Worm (Caenorhabditis elegans) whole organism, dauer: Measurements from ENCODE around the gene T25D3.3.

Experiments
- unc-62 ChIP-seq: sonication (generic microtip); optimal IDR thresholded peaks from 2 replicates; lab custom pipeline; 2017; ENCODE audit warnings: missing biosample characterization, missing genetic modification reagents, missing genetic modification characterization

Gene T25D3.3

DNA sequence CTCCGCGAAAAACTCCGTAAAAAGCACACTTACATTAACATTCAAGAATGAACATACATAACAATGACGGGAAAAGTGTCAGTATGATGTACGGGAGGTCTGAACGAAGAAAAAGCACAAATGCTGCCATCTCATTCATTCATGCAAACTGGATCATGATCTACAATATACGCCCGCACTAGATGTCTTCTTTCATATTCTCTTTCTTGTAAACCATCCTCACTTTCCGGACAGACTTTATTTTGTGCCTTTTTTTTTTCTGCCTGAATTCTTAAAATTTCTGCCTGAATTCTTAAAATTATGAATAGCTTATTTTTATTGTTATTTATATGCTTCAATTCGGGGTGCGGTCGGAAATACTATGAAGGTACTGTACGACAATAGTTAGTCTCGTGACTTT is 17.2 kb upstream of the T25D3.3 start, which contains the start of gene K10B4.1:
TSS of gene K10B4.1 (plus strand) at position 301 of the 400 bp plus-strand sequence.
- TF ChIP-seq unc-62 (GFP tag; lab: Kevin White, UChicago) = no peak

DNA sequence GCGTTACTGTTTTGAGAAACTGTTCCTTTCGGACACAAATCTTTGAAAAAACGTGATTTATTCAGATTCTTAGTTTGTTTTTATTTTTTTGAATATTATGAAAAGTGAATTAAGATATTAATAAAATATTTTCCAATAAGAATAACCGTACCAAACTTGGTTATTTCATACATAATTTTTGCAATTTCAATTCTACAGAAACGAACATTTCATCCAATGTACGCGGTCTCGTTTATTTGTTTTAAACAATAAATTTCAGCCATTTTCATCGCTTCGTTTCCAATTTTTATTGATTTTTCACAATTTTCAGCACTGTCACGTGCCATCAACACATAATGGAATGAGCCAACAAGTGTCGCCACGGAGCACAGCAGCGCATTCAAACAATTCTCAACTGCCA is 5.5 kb upstream of the T25D3.3 start, which contains the start of gene T25D3.4:
TSS of gene T25D3.4 (plus strand) at position 301 of the 400 bp plus-strand sequence.
- TF ChIP-seq unc-62 (GFP tag; lab: Kevin White, UChicago) = no peak

DNA sequence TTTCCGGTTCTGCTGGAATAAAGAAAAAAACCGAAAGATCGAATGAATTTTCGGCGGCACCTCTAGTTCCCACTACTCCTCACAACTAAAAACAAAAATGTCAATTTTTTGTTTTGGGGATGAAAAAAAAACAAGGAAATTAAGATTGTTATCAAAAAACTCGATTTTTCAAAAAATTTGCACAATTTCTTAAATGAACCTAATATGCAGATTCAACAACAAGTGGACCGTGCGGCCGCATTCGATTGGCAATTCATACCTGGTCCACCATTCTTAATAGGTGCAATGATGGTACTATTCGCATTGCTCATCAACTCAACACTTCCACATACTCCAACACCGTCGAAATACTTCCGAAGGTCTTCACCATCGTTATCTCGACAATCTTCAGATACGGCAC is 888 bp upstream of the T25D3.3 start:
- no peak for TF ChIP-seq unc-62 (GFP tag; lab: Kevin White, UChicago)

DNA sequence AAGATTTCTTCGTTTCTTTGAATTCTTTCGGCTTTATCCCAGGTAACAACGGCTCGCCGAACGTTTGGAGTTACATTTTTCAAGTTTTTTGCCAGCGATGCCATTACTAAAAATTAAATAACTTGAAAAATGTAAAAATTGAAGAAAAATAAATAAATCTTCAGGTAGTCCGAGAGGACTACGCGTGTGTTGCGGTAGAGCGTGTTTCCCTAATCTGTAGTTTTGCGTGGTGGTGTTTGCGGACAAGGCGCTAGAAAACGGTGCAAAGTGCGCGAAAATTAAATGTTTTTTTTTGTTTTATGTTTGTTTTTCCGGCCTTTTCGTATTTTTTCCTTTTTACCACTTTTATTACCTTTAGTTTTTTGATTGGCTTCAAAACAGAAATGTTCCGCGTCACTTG is 3.5 kb downstream of the T25D3.3 start, which contains the start of gene mrpl-28:
TSS of gene mrpl-28 (minus strand) at position 106 of the 400 bp plus-strand sequence.
- TF ChIP-seq unc-62 (GFP tag; lab: Kevin White, UChicago) = no peak

DNA sequence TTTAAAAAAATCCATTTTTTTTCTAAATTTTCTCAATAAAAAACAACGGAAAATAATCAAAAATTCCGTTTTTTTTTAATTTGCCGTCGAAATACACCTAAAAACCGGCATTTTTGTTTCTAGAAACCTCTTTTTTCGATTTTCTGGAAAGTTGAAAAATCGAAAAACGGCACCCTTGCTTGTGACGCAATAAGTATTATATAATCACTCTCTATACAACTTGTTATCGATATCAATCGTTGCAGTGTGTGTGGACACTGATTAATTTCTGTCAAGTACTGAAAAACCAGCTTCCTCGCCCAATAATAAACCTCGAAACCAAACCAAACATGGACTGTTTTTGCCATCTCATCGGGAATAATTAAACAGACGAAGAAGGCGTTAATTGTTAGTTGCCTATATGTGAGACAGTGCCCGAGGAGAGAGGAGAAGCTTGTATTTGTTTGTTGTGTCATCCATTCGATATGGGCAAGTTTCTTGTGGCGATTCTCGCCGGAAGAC is 4.7 kb downstream of the T25D3.3 start:
- no peak for TF ChIP-seq unc-62 (GFP tag; lab: Kevin White, UChicago)

DNA sequence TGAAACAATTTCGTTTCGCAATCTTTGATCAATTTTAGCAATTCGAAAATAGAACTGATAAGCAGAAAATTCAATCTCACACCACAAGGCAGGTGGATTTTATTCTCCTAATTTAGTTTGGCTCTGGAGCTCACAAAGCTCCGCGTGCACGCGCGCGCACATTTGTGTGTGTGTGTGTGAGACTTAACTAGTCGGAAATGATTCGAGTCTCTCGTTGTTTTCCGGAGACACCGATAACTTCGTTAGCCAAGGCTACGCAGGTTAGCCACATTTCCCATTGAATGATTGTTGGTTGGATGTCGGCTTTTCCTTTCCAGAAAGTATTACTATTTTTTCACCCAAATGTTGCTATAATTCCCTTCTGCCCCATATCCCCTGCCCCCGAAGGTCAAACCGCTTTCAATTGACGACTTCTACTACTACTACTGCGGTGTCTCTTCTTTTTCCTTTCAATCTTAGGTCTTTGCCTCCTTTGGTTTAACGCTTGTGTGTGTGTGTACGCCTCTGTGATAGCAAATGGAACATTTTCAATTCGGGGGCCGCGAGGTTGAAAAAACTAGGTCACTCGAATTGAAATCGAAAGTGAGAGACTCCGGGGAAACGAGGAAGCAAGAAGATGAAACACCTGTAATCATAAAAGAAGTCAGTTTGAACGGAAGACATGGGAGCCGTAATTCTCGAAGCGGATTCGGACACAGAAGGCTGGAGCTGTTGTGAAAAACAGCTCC is 5.8 kb downstream of the T25D3.3 start:
- no peak for TF ChIP-seq unc-62 (GFP tag; lab: Kevin White, UChicago)

DNA sequence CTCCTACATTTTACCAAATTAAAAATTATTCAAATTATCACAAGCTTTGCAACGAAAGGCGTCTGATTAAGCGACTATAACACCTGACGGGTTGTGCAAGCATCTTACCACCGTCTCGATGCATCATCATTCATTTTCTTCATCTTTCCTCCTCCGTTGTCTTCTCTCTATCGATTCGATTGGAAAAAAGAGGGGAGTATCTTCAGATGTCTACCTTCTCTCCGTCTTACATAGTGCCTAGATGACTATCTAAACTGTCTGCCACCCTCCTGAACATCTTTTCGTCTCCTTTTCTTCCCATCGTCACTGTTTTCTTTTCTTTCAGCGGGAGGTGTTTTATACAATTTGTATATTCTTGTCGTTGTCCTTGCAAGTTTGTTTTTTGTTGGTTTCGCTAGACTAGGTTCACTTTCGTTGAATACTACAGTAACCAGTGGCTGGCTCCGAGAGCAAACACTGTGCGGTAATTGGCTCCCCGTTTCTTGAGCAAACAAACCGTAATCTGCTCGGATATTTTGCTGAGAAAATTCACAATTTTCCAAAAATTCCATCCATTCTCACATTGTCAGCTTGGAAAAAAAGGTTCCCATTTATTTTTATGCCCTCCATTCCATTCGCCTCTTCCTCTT is 7.0 kb downstream of the T25D3.3 start:
- TF ChIP-seq unc-62 (GFP tag; lab: Kevin White, UChicago) = no peak

DNA sequence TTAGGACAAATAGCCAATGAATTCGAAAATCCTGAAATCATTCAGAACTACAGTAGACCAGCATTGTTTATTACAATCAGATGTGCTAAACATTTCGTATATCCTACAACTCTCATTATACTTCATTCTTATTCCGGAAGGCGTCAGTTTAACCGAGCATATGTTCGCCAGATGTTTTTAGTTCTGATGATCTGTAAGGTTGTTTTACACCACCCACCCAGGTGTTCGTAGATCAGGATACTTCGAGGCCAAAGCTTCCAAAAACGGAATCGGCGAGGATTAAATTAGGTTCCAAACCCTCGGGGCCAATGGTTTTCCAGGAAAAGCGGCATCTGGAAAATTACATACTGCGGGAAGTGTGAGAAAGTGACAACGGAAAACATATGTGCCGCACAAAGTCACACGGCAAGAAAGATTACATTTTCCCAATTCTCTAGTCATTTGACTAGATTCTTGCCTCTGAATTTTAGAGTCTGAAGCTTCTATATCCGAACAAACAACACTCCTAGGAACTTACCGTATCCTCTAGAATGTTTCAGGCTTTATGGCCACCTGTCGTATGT is 8.3 kb downstream of the T25D3.3 start:
- TF ChIP-seq unc-62 (GFP tag; lab: Kevin White, UChicago) = no peak

DNA sequence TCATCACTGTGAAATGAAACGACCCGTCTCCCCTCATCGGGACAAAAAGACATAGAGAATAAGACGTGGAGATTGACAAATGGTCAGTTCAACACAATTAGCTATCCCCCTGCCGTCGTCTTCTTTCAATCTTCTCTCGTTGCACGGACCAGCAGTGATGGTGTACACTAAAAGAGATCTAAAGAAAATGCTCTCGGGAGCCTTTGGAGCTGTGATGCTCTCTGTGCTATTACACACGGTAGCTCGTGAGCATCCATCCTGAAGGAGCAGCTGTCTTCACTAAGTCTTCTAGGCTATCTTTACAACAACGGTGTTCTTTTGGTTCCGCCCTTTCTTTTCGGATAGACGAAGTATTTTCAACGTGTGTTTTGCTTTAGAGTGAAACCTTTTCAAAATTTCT is 8.9 kb downstream of the T25D3.3 start:
- TF ChIP-seq unc-62 (GFP tag; lab: Kevin White, UChicago) = no peak

DNA sequence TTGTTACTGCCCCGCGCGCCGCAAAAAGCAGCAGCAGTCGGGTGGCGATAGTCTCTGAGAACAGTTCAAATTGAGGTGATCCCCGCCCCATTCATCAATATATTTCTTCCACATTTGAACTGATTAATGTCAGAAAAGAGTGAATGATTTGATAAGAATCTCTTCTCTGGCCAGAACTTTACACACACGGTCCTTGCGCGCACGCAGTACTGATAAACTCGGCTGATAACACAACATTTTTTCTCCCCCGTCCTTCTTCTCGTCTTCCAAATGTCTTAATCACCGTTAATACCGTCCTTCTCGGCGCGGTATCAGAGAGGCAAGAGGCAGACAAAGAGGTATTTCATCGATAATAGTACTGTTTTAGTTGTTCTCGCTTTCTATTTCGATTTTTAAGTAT is 9.8 kb downstream of the T25D3.3 start, which contains the start of gene etr-1:
TSS of gene etr-1 (plus strand) at position 193 of the 400 bp plus-strand sequence.
- no peak for TF ChIP-seq unc-62 (GFP tag; lab: Kevin White, UChicago)

DNA sequence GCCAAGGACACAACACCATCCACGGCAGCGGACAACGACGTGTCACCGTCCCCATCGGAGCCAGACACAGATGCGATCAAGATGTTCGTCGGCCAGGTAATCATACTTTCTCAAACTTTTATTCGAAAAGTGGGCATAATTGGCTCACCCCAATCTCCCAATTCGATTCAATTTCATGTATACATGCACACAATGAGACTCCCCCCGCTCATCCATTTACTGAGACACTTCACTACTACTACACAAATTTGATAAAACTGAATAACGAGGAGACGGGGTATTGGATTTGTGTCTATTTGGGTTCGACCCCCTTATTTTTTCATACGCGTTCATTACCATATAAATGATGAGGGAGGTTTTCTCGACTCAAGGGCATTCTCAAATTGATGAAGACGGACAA is 10.8 kb downstream of the T25D3.3 start:
- no peak for TF ChIP-seq unc-62 (GFP tag; lab: Kevin White, UChicago)

DNA sequence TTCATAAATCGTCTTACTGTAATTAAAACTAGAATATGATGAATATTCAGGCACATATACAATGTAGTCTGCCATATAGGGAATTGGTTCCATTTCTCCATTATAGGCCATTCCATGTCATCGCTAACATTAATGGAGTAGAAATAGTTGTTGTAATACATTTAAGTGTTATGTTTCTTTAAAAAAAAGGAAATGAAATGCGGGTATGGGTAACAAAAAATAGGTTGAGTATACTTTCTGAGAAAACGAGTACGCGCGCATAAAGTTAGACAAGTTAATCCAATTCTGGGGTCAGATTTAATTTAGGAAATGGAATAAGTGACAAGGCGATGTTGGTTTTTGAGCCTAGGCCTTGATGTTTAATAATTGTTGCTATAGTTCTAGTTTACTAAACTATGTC is 21.3 kb downstream of the T25D3.3 start, which contains the start of gene T01D1.7:
TSS of gene T01D1.7 (minus strand) at position 101 of the 400 bp plus-strand sequence.
- no peak for TF ChIP-seq unc-62 (GFP tag; lab: Kevin White, UChicago)

DNA sequence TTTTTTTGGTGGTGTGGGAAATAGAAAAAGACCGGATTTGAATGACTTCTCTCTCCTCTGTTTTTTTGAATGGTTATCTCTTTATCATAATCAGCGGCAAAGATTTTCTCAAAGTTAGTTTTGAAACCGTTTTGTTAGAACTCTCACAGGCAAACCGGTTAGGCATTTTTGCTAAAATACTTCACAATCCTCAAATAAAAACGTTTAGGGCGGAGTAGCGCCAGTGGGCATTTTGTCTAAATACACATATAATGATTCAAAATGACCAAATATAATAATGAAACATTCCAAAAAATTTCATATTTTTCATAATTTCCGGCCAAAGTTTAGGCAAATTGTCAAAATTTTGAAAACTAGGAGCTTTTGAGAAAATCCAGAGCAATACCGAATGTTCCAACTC is 23.5 kb downstream of the T25D3.3 start, which contains the start of gene T01D1.3:
TSS of gene T01D1.3 (minus strand) at position 101 of the 400 bp plus-strand sequence.
- no peak for TF ChIP-seq unc-62 (GFP tag; lab: Kevin White, UChicago)

DNA sequence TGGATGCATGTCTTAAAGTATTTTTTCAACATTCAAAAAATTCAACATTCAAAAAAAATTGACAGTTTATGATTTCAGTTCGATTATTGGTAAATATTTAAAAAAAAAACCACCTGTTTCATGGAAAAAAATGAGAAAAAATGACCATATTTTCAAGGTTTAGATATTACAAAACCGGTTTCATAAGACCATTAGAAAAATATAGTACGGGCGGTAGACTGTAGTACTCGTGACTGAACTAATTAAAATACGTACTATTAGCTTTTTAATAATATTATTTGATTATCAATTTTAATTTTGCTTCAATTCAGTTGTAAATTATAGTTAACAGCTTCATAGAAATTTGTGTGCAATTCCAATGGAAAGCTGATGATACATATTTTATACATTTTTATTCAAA is 24.2 kb downstream of the T25D3.3 start:
- TF ChIP-seq unc-62 (GFP tag; lab: Kevin White, UChicago) = no peak

DNA sequence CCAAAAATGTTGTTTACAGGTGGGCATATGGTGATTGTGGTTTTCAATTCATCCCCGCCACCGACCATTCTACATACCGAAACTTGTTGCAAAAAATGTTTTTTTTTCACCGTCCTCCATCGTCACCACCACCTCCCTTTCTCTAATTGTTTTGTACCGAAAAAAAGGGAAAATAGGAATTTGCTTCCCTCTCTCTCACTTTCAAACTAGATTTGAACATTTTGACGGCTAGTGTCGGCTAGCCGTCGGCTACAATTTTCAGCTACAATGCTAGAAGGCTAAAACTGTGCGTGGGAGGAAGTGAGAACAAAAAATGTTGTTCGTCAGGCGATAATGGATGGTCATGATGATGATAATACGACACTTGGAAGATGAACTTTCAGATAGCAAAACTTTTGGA is 25.8 kb downstream of the T25D3.3 start:
- TF ChIP-seq unc-62 (GFP tag; lab: Kevin White, UChicago) = no peak

DNA sequence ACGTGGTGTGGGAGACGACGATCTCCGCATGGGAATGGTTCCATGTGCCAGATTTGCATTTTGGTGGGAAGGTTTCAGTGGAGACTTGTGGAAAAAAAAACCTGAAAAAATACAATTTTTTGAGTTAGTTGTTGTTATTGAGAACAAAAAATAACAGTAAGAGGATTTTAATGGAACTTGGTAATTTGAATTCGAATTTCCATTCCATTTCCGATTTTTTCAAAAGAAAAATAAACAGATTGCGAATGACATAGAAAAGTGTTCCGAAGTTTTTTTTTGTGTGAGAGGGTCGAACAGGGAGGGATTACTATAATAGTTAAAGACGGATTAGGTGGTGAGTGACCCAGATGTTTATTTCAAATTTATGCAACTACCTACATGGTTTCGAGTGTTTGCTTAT is 26.6 kb downstream of the T25D3.3 start, which contains the start of gene T01D1.4:
TSS of gene T01D1.4 (minus strand) at position 101 of the 400 bp plus-strand sequence.
- no peak for TF ChIP-seq unc-62 (GFP tag; lab: Kevin White, UChicago)
